Worm (Caenorhabditis elegans) whole organism, L1 larva: ENCODE results near the gene T07F10.3.

Experiments
- lin-39 ChIP-seq: fragments of 150-350 bp; optimal IDR thresholded peaks from 2 replicates; lab custom pipeline; 2014; ENCODE audit warnings: missing biosample characterization, missing genetic modification reagents, missing genetic modification characterization
- nhr-12 ChIP-seq: sonication (generic microtip); optimal IDR thresholded peaks from 2 replicates; lab custom pipeline; 2017; ENCODE audit warnings: missing biosample characterization, missing genetic modification characterization
- swsn-7 ChIP-seq: sonication (generic microtip); optimal IDR thresholded peaks from 2 replicates; lab custom pipeline; 2016; ENCODE audit warnings: missing genetic modification characterization, missing compliant biosample characterization
- ztf-11 ChIP-seq, 2 experiments: sonication (generic microtip); optimal IDR thresholded peaks; 2 replicates each; lab custom pipeline; 2016 to 2017; ENCODE audit warnings: missing genetic modification characterization in 2 of 2, missing biosample characterization in 1 of 2, missing compliant biosample characterization in 1 of 2

ce11 chrV:12885860-12886259 lies 16.0 kb upstream of the T07F10.3 start, which contains the start of gene glb-24:
- TF ChIP-seq lin-39 = no peak
- TF ChIP-seq nhr-12 (tag; lab: Kevin White, UChicago) = no peak
- TF ChIP-seq ztf-11 (tag; optimal IDR thresholded peaks at IDR 0.05; lab: Kevin White, UChicago) = no peak
- no peak for TF ChIP-seq swsn-7 (tag; lab: Kevin White, UChicago)
